Fruit fly (Drosophila melanogaster) whole organism, embryonic: ENCODE measurements around the gene mus201.

Experiments
- Atf6 ChIP-seq: fragments of 200-800 bp; sonication (Bioruptor generic); IDR thresholded peaks from 2 replicates; pipeline ENCODE4 v1.3.6; 2022; ENCODE audit warnings: missing biosample characterization, missing genetic modification characterization
- CG10209 ChIP-seq: fragments of 200-800 bp; sonication (Bioruptor generic); optimal IDR thresholded peaks from 3 replicates; lab custom pipeline; 2017; ENCODE audit warnings: missing biosample characterization, mild to moderate bottlenecking, missing genetic modification characterization, missing genetic modification reagents
- CG11398 ChIP-seq: fragments of 200-800 bp; sonication (Bioruptor generic); optimal IDR thresholded peaks from 2 replicates; lab custom pipeline; 2016; ENCODE audit warnings: missing biosample characterization, missing genetic modification characterization
- CG11696 ChIP-seq: fragments of 200-800 bp; sonication (Bioruptor generic); IDR thresholded peaks from 2 replicates; pipeline ENCODE4 v1.3.6; 2022; ENCODE audit warnings: missing biosample characterization, missing genetic modification characterization
- CG12391 ChIP-seq: fragments of 200-800 bp; sonication (Bioruptor generic); optimal IDR thresholded peaks from 3 replicates; lab custom pipeline; 2018; ENCODE audit warnings: missing biosample characterization, mild to moderate bottlenecking, missing genetic modification characterization, moderate library complexity
- CG13287 ChIP-seq: fragments of 200-800 bp; sonication (Bioruptor generic); IDR thresholded peaks from 2 replicates; pipeline ENCODE4 v1.3.6; 2022; ENCODE audit warnings: missing biosample characterization, missing genetic modification characterization; ENCODE audit not compliant: partially characterized antibody
- CG1792 ChIP-seq: fragments of 200-800 bp; sonication (Bioruptor generic); optimal IDR thresholded peaks from 2 replicates; lab custom pipeline; 2016; ENCODE audit warnings: missing biosample characterization, missing genetic modification characterization
- CG2199 ChIP-seq: fragments of 200-800 bp; sonication (Bioruptor generic); IDR thresholded peaks from 3 replicates; pipeline ENCODE4 v1.3.6; 2022; ENCODE audit warnings: missing biosample characterization, missing genetic modification characterization
- CG2889 ChIP-seq: fragments of 200-800 bp; sonication (Bioruptor generic); IDR thresholded peaks from 3 replicates; pipeline ENCODE4 v1.3.6; 2022; ENCODE audit warnings: missing biosample characterization, missing genetic modification characterization
- CG3065 ChIP-seq: fragments of 200-800 bp; sonication (Bioruptor generic); optimal IDR thresholded peaks from 2 replicates; lab custom pipeline; 2016; ENCODE audit warnings: missing biosample characterization, missing genetic modification characterization
- CG3995 ChIP-seq: fragments of 200-800 bp; sonication (Bioruptor generic); optimal IDR thresholded peaks from 3 replicates; lab custom pipeline; 2016; ENCODE audit warnings: missing biosample characterization, missing genetic modification characterization
- CG42726 ChIP-seq: fragments of 200-800 bp; sonication (Bioruptor generic); IDR thresholded peaks from 2 replicates; pipeline ENCODE4 v1.3.6; 2022; ENCODE audit warnings: missing biosample characterization, missing genetic modification characterization; ENCODE audit not compliant: partially characterized antibody
- CG4617 ChIP-seq: fragments of 200-800 bp; sonication (Bioruptor generic); optimal IDR thresholded peaks from 3 replicates; lab custom pipeline; 2016; ENCODE audit warnings: missing biosample characterization, missing genetic modification characterization, borderline replicate concordance
- CG4820 ChIP-seq: fragments of 200-800 bp; sonication (Bioruptor generic); optimal IDR thresholded peaks from 3 replicates; lab custom pipeline; 2016; ENCODE audit warnings: missing biosample characterization, missing genetic modification characterization
- CG6175 ChIP-seq: fragments of 200-800 bp; sonication (Bioruptor generic); IDR thresholded peaks from 3 replicates; pipeline ENCODE4 v1.3.6; 2022; ENCODE audit warnings: missing biosample characterization, missing genetic modification characterization
- CG6683 ChIP-seq: fragments of 200-800 bp; sonication (Bioruptor generic); optimal IDR thresholded peaks from 2 replicates; lab custom pipeline; 2017; ENCODE audit warnings: missing biosample characterization, mild to moderate bottlenecking, missing genetic modification characterization, missing genetic modification reagents
- CG6791 ChIP-seq: fragments of 200-800 bp; sonication (Bioruptor generic); IDR thresholded peaks from 3 replicates; pipeline ENCODE4 v1.3.6; 2022; ENCODE audit warnings: missing biosample characterization, missing genetic modification characterization; ENCODE audit not compliant: partially characterized antibody
- CG8388 ChIP-seq: fragments of 200-800 bp; sonication (Bioruptor generic); optimal IDR thresholded peaks from 2 replicates; lab custom pipeline; 2019; ENCODE audit warnings: missing biosample characterization, mild to moderate bottlenecking, missing genetic modification characterization, moderate library complexity
- CoRest ChIP-seq: fragments of 200-800 bp; sonication (Bioruptor generic); optimal IDR thresholded peaks from 3 replicates; lab custom pipeline; 2018; ENCODE audit warnings: missing biosample characterization, mild to moderate bottlenecking, missing genetic modification characterization, moderate library complexity
- Doc2 ChIP-seq: fragments of 200-800 bp; sonication (Bioruptor generic); IDR thresholded peaks from 2 replicates; pipeline ENCODE4 v1.3.6; 2022; ENCODE audit warnings: missing biosample characterization, missing genetic modification characterization
- Dref ChIP-seq: fragments of 200-800 bp; sonication (Bioruptor generic); IDR thresholded peaks from 2 replicates; pipeline ENCODE4 v1.3.6; 2022; ENCODE audit warnings: missing biosample characterization, missing genetic modification characterization
- Eip74EF ChIP-seq, 2 experiments: fragments of 200-800 bp in 1 of 2; fragments of >200 bp in 1 of 2; sonication (Bioruptor generic) in 1 of 2; optimal IDR thresholded peaks; 2 replicates each; lab custom pipeline; 2017 to 2019; ENCODE audit warnings: missing biosample characterization in 2 of 2, missing genetic modification characterization in 2 of 2, mild to moderate bottlenecking in 1 of 2, moderate library complexity in 1 of 2
- HLH4C ChIP-seq: fragments of 200-800 bp; sonication (Bioruptor generic); IDR thresholded peaks from 3 replicates; pipeline ENCODE4 v1.3.6; 2022; ENCODE audit warnings: missing biosample characterization, missing genetic modification characterization; ENCODE audit not compliant: partially characterized antibody
- HLH54F ChIP-seq: fragments of 200-800 bp; sonication (Bioruptor generic); optimal IDR thresholded peaks from 3 replicates; lab custom pipeline; 2016; ENCODE audit warnings: missing biosample characterization, missing genetic modification characterization
- Jarid2 ChIP-seq: fragments of 200-800 bp; sonication (Bioruptor generic); optimal IDR thresholded peaks from 3 replicates; lab custom pipeline; 2017; ENCODE audit warnings: mild to moderate bottlenecking, missing biosample characterization, missing genetic modification reagents, missing genetic modification characterization
- MTF-1 ChIP-seq: fragments of 200-800 bp; sonication (Bioruptor generic); optimal IDR thresholded peaks from 2 replicates; lab custom pipeline; 2018; ENCODE audit warnings: missing biosample characterization, mild to moderate bottlenecking, missing genetic modification characterization, borderline replicate concordance
- Oli ChIP-seq: fragments of 200-800 bp; sonication (Bioruptor generic); optimal IDR thresholded peaks from 2 replicates; lab custom pipeline; 2018; ENCODE audit warnings: missing biosample characterization, mild to moderate bottlenecking, missing genetic modification characterization, moderate library complexity
- Pdp1 ChIP-seq, 2 experiments: fragments of 200-800 bp; sonication (Bioruptor generic); optimal IDR thresholded peaks; 3 replicates each; lab custom pipeline; 2016; ENCODE audit warnings: missing biosample characterization in 2 of 2, missing genetic modification characterization in 2 of 2, mild to moderate bottlenecking in 1 of 2, moderate library complexity in 1 of 2
- Side ChIP-seq: fragments of 200-800 bp; sonication (Bioruptor generic); optimal IDR thresholded peaks from 2 replicates; lab custom pipeline; 2016; ENCODE audit warnings: missing biosample characterization, missing genetic modification characterization
- Taf1 ChIP-seq: fragments of 200-800 bp; sonication (Bioruptor generic); IDR thresholded peaks from 2 replicates; pipeline ENCODE4 v1.3.6; 2022; ENCODE audit warnings: missing biosample characterization, missing genetic modification characterization
- Vsx1 ChIP-seq: fragments of 200-800 bp; sonication (Bioruptor generic); optimal IDR thresholded peaks from 2 replicates; lab custom pipeline; 2017; ENCODE audit warnings: missing biosample characterization, mild to moderate bottlenecking, missing genetic modification characterization, missing genetic modification reagents
- cas ChIP-seq: fragments of 200-800 bp; sonication (Bioruptor generic); IDR thresholded peaks from 2 replicates; pipeline ENCODE4 v1.3.6; 2022; ENCODE audit warnings: missing biosample characterization, missing genetic modification characterization
- chinmo ChIP-seq: fragments of 200-800 bp; sonication (Bioruptor generic); IDR thresholded peaks from 4 replicates; pipeline ENCODE4 v1.3.6; 2022; ENCODE audit warnings: missing biosample characterization, missing genetic modification characterization; ENCODE audit not compliant: partially characterized antibody
- croc ChIP-seq: fragments of 200-800 bp; sonication (Bioruptor generic); conservative IDR thresholded peaks from 3 replicates; pipeline ENCODE4 v1.3.6; 2022; ENCODE audit warnings: missing biosample characterization, missing genetic modification characterization
- dmrt99B ChIP-seq: fragments of 200-800 bp; sonication (Bioruptor generic); optimal IDR thresholded peaks from 2 replicates; lab custom pipeline; 2018; ENCODE audit warnings: missing biosample characterization, mild to moderate bottlenecking, missing genetic modification characterization, moderate library complexity
- dpn ChIP-seq, 2 experiments: fragments of 200-800 bp; sonication (Bioruptor generic); optimal IDR thresholded peaks; 3 replicates each; lab custom pipeline; 2016; ENCODE audit warnings: missing biosample characterization in 2 of 2, missing genetic modification characterization in 2 of 2
- emc ChIP-seq: fragments of 200-800 bp; sonication (Bioruptor generic); optimal IDR thresholded peaks from 2 replicates; lab custom pipeline; 2016; ENCODE audit warnings: missing biosample characterization, missing genetic modification characterization
- jumu ChIP-seq: fragments of 200-800 bp; sonication (Bioruptor generic); optimal IDR thresholded peaks from 3 replicates; lab custom pipeline; 2016; ENCODE audit warnings: missing biosample characterization, missing genetic modification characterization
- lab ChIP-seq: fragments of 200-800 bp; sonication (Bioruptor generic); optimal IDR thresholded peaks from 3 replicates; lab custom pipeline; 2017; ENCODE audit warnings: missing biosample characterization, missing genetic modification characterization, mild to moderate bottlenecking, moderate library complexity, missing genetic modification reagents
- lbe ChIP-seq: fragments of 200-800 bp; sonication (Bioruptor generic); optimal IDR thresholded peaks from 2 replicates; lab custom pipeline; 2016; ENCODE audit warnings: missing biosample characterization, mild to moderate bottlenecking, missing genetic modification characterization
- nau ChIP-seq: fragments of 200-800 bp; sonication (Bioruptor generic); optimal IDR thresholded peaks from 3 replicates; lab custom pipeline; 2017; ENCODE audit warnings: missing biosample characterization, mild to moderate bottlenecking, missing genetic modification characterization, missing genetic modification reagents
- odd ChIP-seq: fragments of 200-800 bp; sonication (Bioruptor generic); optimal IDR thresholded peaks from 2 replicates; lab custom pipeline; 2017; ENCODE audit warnings: missing biosample characterization, mild to moderate bottlenecking, missing genetic modification characterization
- prd ChIP-seq, 3 experiments: fragments of >200 bp in 2 of 3; fragments of 200-800 bp in 1 of 3; sonication (Bioruptor generic) in 1 of 3; optimal IDR thresholded peaks in 2 of 3; IDR thresholded peaks in 1 of 3; 2 replicates in 2 of 3; 3 replicates in 1 of 3; pipeline versions ENCODE4 v1.3.6 to Lab custom; 2017 to 2022; ENCODE audit warnings: missing biosample characterization in 1 of 3, missing genetic modification characterization in 1 of 3
- ranshi ChIP-seq: fragments of 200-800 bp; sonication (Bioruptor generic); IDR thresholded peaks from 2 replicates; pipeline ENCODE4 v1.3.6; 2022; ENCODE audit warnings: missing biosample characterization, missing genetic modification characterization
- sisA ChIP-seq: fragments of 200-800 bp; sonication (Bioruptor generic); IDR thresholded peaks from 2 replicates; pipeline ENCODE4 v1.3.6; 2022; ENCODE audit warnings: missing biosample characterization, missing genetic modification characterization
- slp2 ChIP-seq: fragments of 200-800 bp; sonication (Bioruptor generic); optimal IDR thresholded peaks from 2 replicates; lab custom pipeline; 2016; ENCODE audit warnings: missing biosample characterization, missing genetic modification characterization
- sr ChIP-seq: fragments of 200-800 bp; sonication (Bioruptor generic); IDR thresholded peaks from 3 replicates; pipeline ENCODE4 v1.3.6; 2022; ENCODE audit warnings: missing biosample characterization, missing genetic modification characterization
- tx ChIP-seq: fragments of 200-800 bp; sonication (Bioruptor generic); optimal IDR thresholded peaks from 2 replicates; lab custom pipeline; 2016; ENCODE audit warnings: missing biosample characterization, missing genetic modification characterization
- vvl ChIP-seq: fragments of 200-800 bp; sonication (Bioruptor generic); IDR thresholded peaks from 2 replicates; pipeline ENCODE4 v1.3.6; 2022; ENCODE audit warnings: missing biosample characterization, missing genetic modification characterization
- zf30C ChIP-seq: fragments of 200-800 bp; sonication (Bioruptor generic); optimal IDR thresholded peaks from 3 replicates; lab custom pipeline; 2018; ENCODE audit warnings: missing biosample characterization, mild to moderate bottlenecking, missing genetic modification characterization

Gene mus201

dm6 chr2L:8437176-8437575 lies 793 bp upstream of the mus201 start, which contains the start of the genes D12 and Chrac-14 (continued):
- TF ChIP-seq Dref (GFP tag; lab: Robert Waterston, UW) (0 out of 2 replicates have a peak, but pooled peaks have one; percentile 15), CG11696 (no peak), tx (GFP tag; lab: Kevin White, UChicago) (no peak), emc (GFP tag; lab: Kevin White, UChicago) (no peak), CG8388 (GFP tag; lab: Kevin White, UChicago) (no peak), sr (GFP tag; lab: Robert Waterston, UW) (no peak), Oli (tag; lab: Kevin White, UChicago) (no peak), prd (optimal IDR thresholded peaks at IDR 0.05; lab: Kevin White, UChicago) (no peak), prd (GFP tag; IDR thresholded peaks at IDR 0.05; lab: Robert Waterston, UW) (no peak), CG1792 (GFP tag; lab: Kevin White, UChicago) (no peak), Vsx1 (GFP tag; lab: Kevin White, UChicago) (no peak), CG2889 (no peak), HLH54F (GFP tag; lab: Kevin White, UChicago) (no peak), lbe (GFP tag; lab: Kevin White, UChicago) (no peak), jumu (GFP tag; lab: Kevin White, UChicago) (peak; percentile 36), Eip74EF (GFP tag; optimal IDR thresholded peaks at IDR 0.05; lab: Kevin White, UChicago) (no peak), CG6683 (GFP tag; lab: Kevin White, UChicago) (no peak), CG4820 (no peak), CoRest (tag; lab: Kevin White, UChicago) (no peak), vvl (GFP tag; lab: Robert Waterston, UW) (0 out of 2 replicates have a peak, but pooled peaks have one; percentile 17), CG6175 (no peak), sisA (GFP tag; lab: Robert Waterston, UW) (peak; percentile 13; the same call in 1 of the 2 replicates), CG2199 (GFP tag; lab: Robert Waterston, UW) (no peak), chinmo (GFP tag; lab: Robert Waterston, UW) (0 out of 4 replicates have a peak, but pooled peaks have one; percentile 10), CG12391 (tag; lab: Kevin White, UChicago) (no peak), CG11398 (GFP tag; lab: Kevin White, UChicago) (no peak), CG4617 (peak; percentile 51), CG3995 (GFP tag; lab: Kevin White, UChicago) (peak; percentile 92), Atf6 (GFP tag; lab: Robert Waterston, UW) (no peak), CG3065 (GFP tag; lab: Kevin White, UChicago) (no peak), Pdp1 (GFP tag; optimal IDR thresholded peaks at IDR 0.05; lab: Kevin White, UChicago) (no peak), zf30C (GFP tag; lab: Kevin White, UChicago) (no peak), ranshi (GFP tag; lab: Robert Waterston, UW) (no peak), slp2 (GFP tag; lab: Kevin White, UChicago) (no peak), CG6791 (no peak), Side (no peak), Taf1 (no peak), cas (GFP tag; lab: Robert Waterston, UW) (no peak), CG10209 (no peak), Doc2 (GFP tag; lab: Robert Waterston, UW) (no peak), dpn (GFP tag; optimal IDR thresholded peaks at IDR 0.05; lab: Kevin White, UChicago) (peak in 1 of 2 experiments; percentile 5), odd (GFP tag; lab: Kevin White, UChicago) (no peak), dmrt99B (no peak), MTF-1 (GFP tag; lab: Kevin White, UChicago) (no peak), lab (GFP tag; lab: Kevin White, UChicago) (no peak), CG42726 (GFP tag; lab: Robert Waterston, UW) (no peak), croc (GFP tag; lab: Robert Waterston, UW) (no peak), nau (GFP tag; lab: Kevin White, UChicago) (no peak), Jarid2 (no peak), HLH4C (no peak), CG13287 (GFP tag; lab: Robert Waterston, UW) (0 out of 2 replicates have a peak, but pooled peaks have one; percentile 33)
